Worm (Caenorhabditis elegans): ENCODE measurements around the gene fbxb-88.

Gene fbxb-88

DNA sequence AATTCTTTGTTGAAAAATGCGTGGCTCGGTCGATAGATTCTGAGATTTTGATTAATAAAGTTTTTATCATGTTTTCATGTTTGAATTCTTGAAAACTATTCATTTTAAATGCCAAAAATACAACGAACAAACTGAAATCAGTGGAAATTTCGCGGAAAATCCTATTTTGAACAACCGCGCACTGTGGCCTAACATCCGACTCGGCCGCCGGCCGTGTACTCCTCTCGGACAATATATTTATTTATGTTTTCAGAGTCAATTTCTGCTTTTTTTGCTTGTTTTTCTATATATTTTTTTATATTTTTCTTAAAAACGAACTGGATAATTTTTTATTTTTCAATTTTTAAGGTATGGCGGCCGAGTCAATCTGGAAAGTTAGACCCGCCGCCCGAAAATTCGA, 36.4 kb downstream of the fbxb-88 start, which contains the start of gene F26G1.1 (continued):
- TF ChIP-seq T23F11.4 (GFP tag; optimal IDR thresholded peaks at IDR 0.05) (no peak), che-1 (tag; optimal IDR thresholded peaks at IDR 0.05) (peak; percentile 28), zip-5 (tag; optimal IDR thresholded peaks at IDR 0.05) (peak; percentile 83), gmeb-2 (tag; optimal IDR thresholded peaks at IDR 0.05) (peak; percentile 24), ttx-3 (tag; optimal IDR thresholded peaks at IDR 0.05) (peak; percentile 58), ceh-24 (tag; optimal IDR thresholded peaks at IDR 0.05) (no peak), ama-1 (optimal IDR thresholded peaks at IDR 0.05) (no peak), ceh-48 (tag; optimal IDR thresholded peaks at IDR 0.05) (no peak), pag-3 (tag; optimal IDR thresholded peaks at IDR 0.05; ENCODE audit: borderline replicate concordance) (no peak), dve-1 (tag; optimal IDR thresholded peaks at IDR 0.05) (no peak), F13H6.1 (tag; optimal IDR thresholded peaks at IDR 0.05) (peak; percentile 63), ceh-45 (GFP tag; IDR thresholded peaks at IDR 0.05) (no peak), ceh-14 (tag; optimal IDR thresholded peaks at IDR 0.05) (peak; percentile 83), eyg-1 (tag; optimal IDR thresholded peaks at IDR 0.05) (no peak), hlh-8 (tag; optimal IDR thresholded peaks at IDR 0.05) (peak; percentile 90), odd-2 (tag; optimal IDR thresholded peaks at IDR 0.05) (no peak), ceh-22 (tag; optimal IDR thresholded peaks at IDR 0.05) (no peak), dmd-4 (tag; optimal IDR thresholded peaks at IDR 0.05; ENCODE audit: borderline replicate concordance) (no peak), lim-6 (tag; optimal IDR thresholded peaks at IDR 0.05) (peak; percentile 50), fkh-6 (tag; optimal IDR thresholded peaks at IDR 0.05) (peak; percentile 14), C38D4.7 (GFP tag; optimal IDR thresholded peaks at IDR 0.05) (no peak), unc-42 (tag; optimal IDR thresholded peaks at IDR 0.05) (peak; percentile 10), pat-9 (tag; optimal IDR thresholded peaks at IDR 0.05) (no peak), ceh-9 (tag; optimal IDR thresholded peaks at IDR 0.05) (no peak), unc-86 (tag; optimal IDR thresholded peaks at IDR 0.05) (no peak), nfya-1 (tag; optimal IDR thresholded peaks at IDR 0.05) (no peak), lin-11 (tag; optimal IDR thresholded peaks at IDR 0.05) (no peak), fax-1 (tag; optimal IDR thresholded peaks at IDR 0.05) (peak; percentile 57), ceh-31 (tag; optimal IDR thresholded peaks at IDR 0.05) (peak; percentile 90), nhr-232 (tag; optimal IDR thresholded peaks at IDR 0.05) (no peak), ahr-1 (tag; optimal IDR thresholded peaks at IDR 0.05) (peak; percentile 73), ztf-16 (tag; optimal IDR thresholded peaks at IDR 0.05) (peak; percentile 43), pha-2 (tag; optimal IDR thresholded peaks at IDR 0.05) (peak; percentile 39), tbx-2 (tag; optimal IDR thresholded peaks at IDR 0.05) (peak; percentile 92), ceh-18 (tag; optimal IDR thresholded peaks at IDR 0.05) (no peak), ceh-19 (GFP tag; optimal IDR thresholded peaks at IDR 0.05) (no peak), madf-2 (tag; optimal IDR thresholded peaks at IDR 0.05) (no peak)

DNA sequence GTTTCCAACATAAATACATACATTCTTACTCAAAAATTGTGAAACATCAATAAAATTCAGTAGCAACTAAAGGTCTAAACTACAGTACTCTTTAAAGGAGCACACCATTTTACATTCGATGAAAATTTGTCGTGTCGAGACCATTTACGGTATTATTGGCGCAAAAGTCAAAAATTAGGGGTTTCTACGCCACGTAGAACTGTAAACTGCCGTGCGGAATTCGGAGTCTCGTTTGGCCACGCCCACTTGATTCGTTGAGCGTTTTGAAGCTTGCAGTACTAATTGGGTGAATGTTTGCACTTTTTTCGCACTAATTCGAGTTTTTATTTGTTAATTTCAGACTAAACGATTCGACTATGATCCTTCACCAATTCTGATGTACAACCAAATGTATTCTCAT, 37.0 kb downstream of the fbxb-88 start:
- TF ChIP-seq ceh-31 (tag; optimal IDR thresholded peaks at IDR 0.05), result no peak
- TF ChIP-seq pros-1 (tag; optimal IDR thresholded peaks at IDR 0.05), result no peak
- TF ChIP-seq ahr-1 (tag; optimal IDR thresholded peaks at IDR 0.05), result no peak
- no peak for TF ChIP-seq ceh-48 (tag; optimal IDR thresholded peaks at IDR 0.05)
- no peak for TF ChIP-seq ama-1 (optimal IDR thresholded peaks at IDR 0.05)

DNA sequence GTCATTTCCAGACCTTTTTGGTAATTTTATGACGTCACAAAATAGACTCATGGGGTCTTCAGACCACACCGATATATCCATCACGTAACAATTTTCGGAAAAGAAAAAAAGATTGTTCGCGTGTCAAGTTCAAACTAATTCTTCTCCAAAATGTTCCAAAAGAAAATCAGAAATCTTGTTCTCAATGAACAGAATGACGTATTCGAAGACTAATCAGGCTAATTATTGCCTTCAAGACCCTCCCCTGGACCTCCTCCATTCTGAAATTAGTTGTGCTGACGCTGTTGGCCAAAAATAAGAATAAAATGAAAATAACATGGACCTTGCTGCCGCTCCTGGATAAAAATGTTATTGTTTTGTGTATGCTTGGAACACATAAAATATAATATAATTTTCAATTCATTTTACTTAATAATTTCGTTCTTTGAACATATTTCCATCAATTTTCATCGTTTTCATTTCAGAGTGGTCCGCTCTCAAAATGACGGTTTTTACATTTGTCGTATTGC, 37.8 kb downstream of the fbxb-88 start, which contains the start of gene F26G1.15:
Gene F26G1.15 (plus strand): TSS at position 459 of the 509 bp plus-strand sequence.
- TF ChIP-seq ceh-9 (tag; optimal IDR thresholded peaks at IDR 0.05) (no peak), fkh-6 (tag; optimal IDR thresholded peaks at IDR 0.05) (no peak), ceh-24 (tag; optimal IDR thresholded peaks at IDR 0.05) (no peak), ceh-34 (tag; optimal IDR thresholded peaks at IDR 0.05) (no peak), sox-4 (tag; optimal IDR thresholded peaks at IDR 0.05) (no peak), Y22D7AL.16 (tag; optimal IDR thresholded peaks at IDR 0.05) (no peak), F13H6.1 (tag; optimal IDR thresholded peaks at IDR 0.05) (no peak)

Data from whole organism, late embryonic.